Fruit fly (Drosophila melanogaster) whole organism, embryonic: Measurements from ENCODE around the gene prg.
A peak's percentile ranks its signal among the peaks of the same experiment; 100 is the strongest.

ENCODE experiments used
- Atf3 ChIP-seq: fragments of 200-800 bp; sonication (Bioruptor generic); optimal IDR thresholded peaks from 3 replicates; lab custom pipeline; 2016; ENCODE audit warnings: missing biosample characterization, missing genetic modification characterization
- B-H1 ChIP-seq: fragments of 200-800 bp; sonication (Bioruptor generic); IDR thresholded peaks from 3 replicates; pipeline ENCODE4 v1.3.6; 2022; ENCODE audit warnings: missing biosample characterization, missing genetic modification characterization
- CG10543 ChIP-seq: fragments of 200-800 bp; sonication (Bioruptor generic); optimal IDR thresholded peaks from 3 replicates; lab custom pipeline; 2017; ENCODE audit warnings: missing biosample characterization, mild to moderate bottlenecking, missing genetic modification characterization, moderate library complexity
- CG1233 ChIP-seq: fragments of 200-800 bp; sonication (Bioruptor generic); optimal IDR thresholded peaks from 4 replicates; lab custom pipeline; 2018; ENCODE audit warnings: missing biosample characterization, mild to moderate bottlenecking, missing genetic modification characterization
- CG12391 ChIP-seq: fragments of 200-800 bp; sonication (Bioruptor generic); optimal IDR thresholded peaks from 3 replicates; lab custom pipeline; 2018; ENCODE audit warnings: missing biosample characterization, mild to moderate bottlenecking, missing genetic modification characterization, moderate library complexity
- CG13287 ChIP-seq: fragments of 200-800 bp; sonication (Bioruptor generic); IDR thresholded peaks from 2 replicates; pipeline ENCODE4 v1.3.6; 2022; ENCODE audit warnings: missing biosample characterization, missing genetic modification characterization; ENCODE audit not compliant: partially characterized antibody
- CG15479 ChIP-seq: fragments of 200-800 bp; sonication (Bioruptor generic); optimal IDR thresholded peaks from 3 replicates; lab custom pipeline; 2019; ENCODE audit warnings: missing biosample characterization, mild to moderate bottlenecking, missing genetic modification characterization, moderate library complexity
- CG1603 ChIP-seq: fragments of 200-800 bp; sonication (Bioruptor generic); optimal IDR thresholded peaks from 2 replicates; lab custom pipeline; 2019; ENCODE audit warnings: missing biosample characterization, mild to moderate bottlenecking, missing genetic modification characterization, moderate library complexity
- CG17612 ChIP-seq: fragments of 200-800 bp; sonication (Bioruptor generic); IDR thresholded peaks from 2 replicates; pipeline ENCODE4 v1.3.6; 2022; ENCODE audit warnings: missing biosample characterization, missing genetic modification characterization
- CG1792 ChIP-seq: fragments of 200-800 bp; sonication (Bioruptor generic); optimal IDR thresholded peaks from 2 replicates; lab custom pipeline; 2016; ENCODE audit warnings: missing biosample characterization, missing genetic modification characterization
- CG18599 ChIP-seq: fragments of 200-800 bp; sonication (Bioruptor generic); optimal IDR thresholded peaks from 3 replicates; lab custom pipeline; 2017; ENCODE audit warnings: missing biosample characterization, missing genetic modification characterization, mild to moderate bottlenecking, moderate library complexity, missing genetic modification reagents
- CG2120 ChIP-seq: fragments of 200-800 bp; sonication (Bioruptor generic); optimal IDR thresholded peaks from 3 replicates; lab custom pipeline; 2016; ENCODE audit warnings: missing biosample characterization, missing genetic modification characterization
- CG2202 ChIP-seq: fragments of 200-800 bp; sonication (Bioruptor generic); optimal IDR thresholded peaks from 2 replicates; lab custom pipeline; 2018; ENCODE audit warnings: missing biosample characterization, mild to moderate bottlenecking, missing genetic modification characterization
- CG5953 ChIP-seq: fragments of 200-800 bp; sonication (Bioruptor generic); IDR thresholded peaks from 2 replicates; pipeline ENCODE4 v1.3.6; 2022; ENCODE audit warnings: missing biosample characterization, missing genetic modification characterization
- CG6175 ChIP-seq: fragments of 200-800 bp; sonication (Bioruptor generic); IDR thresholded peaks from 3 replicates; pipeline ENCODE4 v1.3.6; 2022; ENCODE audit warnings: missing biosample characterization, missing genetic modification characterization
- CG6272 ChIP-seq: fragments of 200-800 bp; sonication (Bioruptor generic); IDR thresholded peaks from 2 replicates; pipeline ENCODE4 v1.3.6; 2022; ENCODE audit warnings: missing biosample characterization, missing genetic modification characterization
- CG6791 ChIP-seq: fragments of 200-800 bp; sonication (Bioruptor generic); IDR thresholded peaks from 3 replicates; pipeline ENCODE4 v1.3.6; 2022; ENCODE audit warnings: missing biosample characterization, missing genetic modification characterization; ENCODE audit not compliant: partially characterized antibody
- CG7372 ChIP-seq: fragments of 200-800 bp; sonication (Bioruptor generic); IDR thresholded peaks from 2 replicates; pipeline ENCODE4 v1.3.6; 2022; ENCODE audit warnings: missing biosample characterization, missing genetic modification characterization
- CG7839 ChIP-seq: fragments of 200-800 bp; sonication (Bioruptor generic); optimal IDR thresholded peaks from 3 replicates; lab custom pipeline; 2018; ENCODE audit warnings: missing biosample characterization, mild to moderate bottlenecking, missing genetic modification characterization, moderate library complexity
- CG8924 ChIP-seq: fragments of 200-800 bp; optimal IDR thresholded peaks from 3 replicates; lab custom pipeline; 2019; ENCODE audit warnings: missing biosample characterization, mild to moderate bottlenecking, missing genetic modification characterization, moderate library complexity
- CG9609 ChIP-seq: fragments of 200-800 bp; sonication (Bioruptor generic); optimal IDR thresholded peaks from 3 replicates; lab custom pipeline; 2016; ENCODE audit warnings: missing biosample characterization, missing genetic modification characterization
- D19B ChIP-seq: fragments of 200-800 bp; sonication (Bioruptor generic); optimal IDR thresholded peaks from 2 replicates; lab custom pipeline; 2017; ENCODE audit warnings: missing biosample characterization, mild to moderate bottlenecking, missing genetic modification characterization
- Gug ChIP-seq: fragments of 200-800 bp; sonication (Bioruptor generic); IDR thresholded peaks from 4 replicates; pipeline ENCODE4 v1.3.6; 2022; ENCODE audit warnings: missing biosample characterization, missing genetic modification characterization
- HLH54F ChIP-seq: fragments of 200-800 bp; sonication (Bioruptor generic); optimal IDR thresholded peaks from 3 replicates; lab custom pipeline; 2016; ENCODE audit warnings: missing biosample characterization, missing genetic modification characterization
- HmgD ChIP-seq: fragments of 200-800 bp; sonication (Bioruptor generic); optimal IDR thresholded peaks from 3 replicates; lab custom pipeline; 2016; ENCODE audit warnings: missing biosample characterization, missing genetic modification characterization
- Hr51 ChIP-seq, 2 experiments: fragments of 200-800 bp; sonication (Bioruptor generic); optimal IDR thresholded peaks; 2 replicates in 1 of 2; 3 replicates in 1 of 2; lab custom pipeline; 2016 to 2018; ENCODE audit warnings: missing biosample characterization in 2 of 2, missing genetic modification characterization in 2 of 2, mild to moderate bottlenecking in 1 of 2, moderate library complexity in 1 of 2
- Kr ChIP-seq: fragments of 200-800 bp; sonication (Bioruptor generic); optimal IDR thresholded peaks from 2 replicates; lab custom pipeline; 2017; ENCODE audit warnings: missing biosample characterization, mild to moderate bottlenecking, missing genetic modification characterization
- Opbp ChIP-seq: fragments of 200-800 bp; sonication (Bioruptor generic); IDR thresholded peaks from 3 replicates; pipeline ENCODE4 v1.3.6; 2022; ENCODE audit warnings: missing biosample characterization, missing genetic modification characterization; ENCODE audit not compliant: partially characterized antibody
- Scr ChIP-seq: fragments of 200-800 bp; sonication (Bioruptor generic); IDR thresholded peaks from 2 replicates; pipeline ENCODE4 v1.3.6; 2022; ENCODE audit warnings: missing biosample characterization, missing genetic modification characterization; ENCODE audit not compliant: partially characterized antibody
- Sox102F ChIP-seq: fragments of 200-800 bp; sonication (Bioruptor generic); optimal IDR thresholded peaks from 2 replicates; lab custom pipeline; 2018; ENCODE audit warnings: missing biosample characterization, mild to moderate bottlenecking, missing genetic modification characterization, moderate library complexity
- Tbp ChIP-seq: fragments of >200 bp; optimal IDR thresholded peaks from 2 replicates; lab custom pipeline; 2018; ENCODE audit warnings: missing biosample characterization, missing genetic modification characterization
- Usf ChIP-seq: fragments of 200-800 bp; sonication (Bioruptor generic); optimal IDR thresholded peaks from 2 replicates; lab custom pipeline; 2017; ENCODE audit warnings: missing genotype, missing biosample characterization, missing genetic modification characterization
- ara ChIP-seq: fragments of 200-800 bp; sonication (Bioruptor generic); IDR thresholded peaks from 2 replicates; pipeline ENCODE4 v1.3.6; 2022; ENCODE audit warnings: missing biosample characterization, missing genetic modification characterization
- ato ChIP-seq: fragments of 200-800 bp; sonication (Bioruptor generic); IDR thresholded peaks from 2 replicates; pipeline ENCODE4 v1.3.6; 2022; ENCODE audit warnings: missing biosample characterization, missing genetic modification characterization; ENCODE audit not compliant: partially characterized antibody
- cad ChIP-seq: fragments of >200 bp; optimal IDR thresholded peaks from 2 replicates; lab custom pipeline; 2017; ENCODE audit warnings: missing biosample characterization, missing genetic modification characterization
- chif ChIP-seq, 2 experiments: fragments of 200-800 bp; sonication (Bioruptor generic); optimal IDR thresholded peaks; 3 replicates each; lab custom pipeline; 2016; ENCODE audit warnings: missing biosample characterization in 2 of 2, missing genetic modification characterization in 2 of 2
- fd3F ChIP-seq: fragments of 200-800 bp; sonication (Bioruptor generic); optimal IDR thresholded peaks from 2 replicates; lab custom pipeline; 2018; ENCODE audit warnings: missing biosample characterization, mild to moderate bottlenecking, missing genetic modification characterization, moderate library complexity
- fd64A ChIP-seq: fragments of 200-800 bp; sonication (Bioruptor generic); optimal IDR thresholded peaks from 3 replicates; lab custom pipeline; 2018; ENCODE audit warnings: missing biosample characterization, mild to moderate bottlenecking, missing genetic modification characterization
- fd96Cb ChIP-seq: fragments of 200-800 bp; sonication (Bioruptor generic); optimal IDR thresholded peaks from 2 replicates; lab custom pipeline; 2018; ENCODE audit warnings: missing biosample characterization, mild to moderate bottlenecking, missing genetic modification characterization, moderate library complexity
- gsb-n ChIP-seq: fragments of 200-800 bp; sonication (Bioruptor generic); optimal IDR thresholded peaks from 3 replicates; lab custom pipeline; 2018; ENCODE audit warnings: missing biosample characterization, mild to moderate bottlenecking, missing genetic modification characterization
- ind ChIP-seq: fragments of 200-800 bp; sonication (Bioruptor generic); optimal IDR thresholded peaks from 3 replicates; lab custom pipeline; 2016; ENCODE audit warnings: missing biosample characterization, missing genetic modification characterization
- kay ChIP-seq: fragments of 200-800 bp; sonication (Bioruptor generic); optimal IDR thresholded peaks from 2 replicates; lab custom pipeline; 2016; ENCODE audit warnings: missing biosample characterization, missing genetic modification characterization
- nom ChIP-seq: fragments of 200-800 bp; sonication (Bioruptor generic); optimal IDR thresholded peaks from 2 replicates; lab custom pipeline; 2017; ENCODE audit warnings: missing biosample characterization, missing genetic modification characterization, mild to moderate bottlenecking, moderate library complexity, missing genetic modification reagents
- prd ChIP-seq, 3 experiments: fragments of >200 bp in 2 of 3; fragments of 200-800 bp in 1 of 3; sonication (Bioruptor generic) in 1 of 3; optimal IDR thresholded peaks in 2 of 3; IDR thresholded peaks in 1 of 3; 2 replicates in 2 of 3; 3 replicates in 1 of 3; pipeline versions ENCODE4 v1.3.6 to Lab custom; 2017 to 2022; ENCODE audit warnings: missing biosample characterization in 1 of 3, missing genetic modification characterization in 1 of 3
- pzg ChIP-seq: fragments of 200-800 bp; sonication (Bioruptor generic); optimal IDR thresholded peaks from 3 replicates; lab custom pipeline; 2018; ENCODE audit warnings: missing biosample characterization, mild to moderate bottlenecking, missing genetic modification characterization, moderate library complexity
- sna ChIP-seq: fragments of 200-800 bp; sonication (Bioruptor generic); IDR thresholded peaks from 2 replicates; pipeline ENCODE4 v1.3.6; 2022; ENCODE audit warnings: missing biosample characterization, missing genetic modification characterization; ENCODE audit not compliant: partially characterized antibody
- tll ChIP-seq, 2 experiments: fragments of 200-800 bp in 1 of 2; fragments of >200 bp in 1 of 2; sonication (Bioruptor generic) in 1 of 2; optimal IDR thresholded peaks; 2 replicates each; lab custom pipeline; 2017 to 2019; ENCODE audit warnings: missing biosample characterization in 2 of 2, missing genetic modification characterization in 2 of 2, mild to moderate bottlenecking in 1 of 2, moderate library complexity in 1 of 2
- trem ChIP-seq: fragments of 200-800 bp; optimal IDR thresholded peaks from 3 replicates; lab custom pipeline; 2019; ENCODE audit warnings: missing biosample characterization, mild to moderate bottlenecking, missing genetic modification characterization, moderate library complexity

Gene prg

dm6 chr2L:8473448-8473847 lies 9.2 kb downstream of the prg start (continued):
- TF ChIP-seq CG8924 (tag; lab: Kevin White, UChicago) = peak; percentile 22
- no peak for TF ChIP-seq HLH54F (GFP tag; lab: Kevin White, UChicago)
- TF ChIP-seq Scr (GFP tag; lab: Robert Waterston, UW) = no peak
- no peak for TF ChIP-seq CG2202 (tag; lab: Kevin White, UChicago)
- TF ChIP-seq Atf3 (GFP tag; lab: Kevin White, UChicago) = peak; percentile 25
- TF ChIP-seq tll (GFP tag; optimal IDR thresholded peaks at IDR 0.05; lab: Kevin White, UChicago) = no peak
- TF ChIP-seq ind (GFP tag; lab: Kevin White, UChicago) = peak; percentile 50
- TF ChIP-seq CG12391 = peak; percentile 45
- no peak for TF ChIP-seq CG15479 (GFP tag; lab: Kevin White, UChicago)
- no peak for TF ChIP-seq CG17612 (GFP tag; lab: Robert Waterston, UW)
- TF ChIP-seq trem (tag; lab: Kevin White, UChicago) = peak; percentile 41
- peak; percentile 67; the same call in 1 of the 2 replicates for TF ChIP-seq ara
- 0 out of 2 replicates have a peak, but pooled peaks have one; percentile 34 for TF ChIP-seq CG5953
- TF ChIP-seq fd96Cb = peak; percentile 64
- peak; percentile 50 for TF ChIP-seq Sox102F (GFP tag; lab: Kevin White, UChicago)
- TF ChIP-seq cad (GFP tag; lab: Kevin White, UChicago) = no peak
- no peak for TF ChIP-seq Kr
- TF ChIP-seq kay (GFP tag; lab: Kevin White, UChicago) = no peak
- no peak for TF ChIP-seq fd64A (GFP tag; lab: Kevin White, UChicago)
- TF ChIP-seq Gug (GFP tag; lab: Robert Waterston, UW) = peak; percentile 71
- TF ChIP-seq CG6272 = peak; percentile 57
- TF ChIP-seq CG6791 (GFP tag; lab: Robert Waterston, UW) = no peak
- TF ChIP-seq prd (optimal IDR thresholded peaks at IDR 0.05; lab: Kevin White, UChicago) = no peak
- TF ChIP-seq prd (GFP tag; IDR thresholded peaks at IDR 0.05; lab: Robert Waterston, UW) = peak; percentile 77
- no peak for TF ChIP-seq Usf (GFP tag; lab: Kevin White, UChicago)
- TF ChIP-seq sna (GFP tag; lab: Robert Waterston, UW) = no peak
- peak in 1 of 2 experiments; percentile 24 for TF ChIP-seq chif (GFP tag; optimal IDR thresholded peaks at IDR 0.05; lab: Kevin White, UChicago)
- peak; percentile 21 for TF ChIP-seq CG1792 (GFP tag; lab: Kevin White, UChicago)
- peak; percentile 18; the same call in 1 of the 3 replicates for TF ChIP-seq B-H1 (GFP tag; lab: Robert Waterston, UW)
- TF ChIP-seq CG18599 = peak; percentile 77

DNA sequence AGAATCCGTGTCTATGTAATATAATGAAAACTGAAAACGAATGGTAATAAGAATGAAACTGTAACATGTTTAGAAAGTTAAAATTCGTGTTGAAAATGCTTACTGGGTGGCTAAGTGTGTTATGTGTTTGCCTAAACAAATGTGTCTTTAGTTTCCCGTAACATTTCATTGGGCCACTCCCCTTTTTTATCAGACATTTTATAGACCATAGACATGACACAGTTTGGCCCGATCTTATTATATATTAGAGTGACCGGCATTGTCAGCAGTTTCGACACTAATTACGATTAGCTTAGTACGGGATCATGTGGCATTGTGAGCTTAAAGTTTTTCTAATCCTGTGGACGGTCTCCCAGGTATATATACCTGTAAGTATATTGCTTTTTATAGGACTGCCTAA lies 12.8 kb downstream of the prg start, which contains the start of gene CheA29a:
Gene CheA29a (plus strand): TSS at position 301 of the 400 bp plus-strand sequence.
- TF ChIP-seq CG1233 (GFP tag; lab: Kevin White, UChicago) (no peak), HmgD (GFP tag; lab: Kevin White, UChicago) (no peak), CG7372 (GFP tag; lab: Robert Waterston, UW) (no peak), nom (GFP tag; lab: Kevin White, UChicago) (no peak), fd3F (GFP tag; lab: Kevin White, UChicago) (no peak), D19B (no peak), Tbp (no peak)
- TF ChIP-seq, all 482 proteins: peak for 0

DNA sequence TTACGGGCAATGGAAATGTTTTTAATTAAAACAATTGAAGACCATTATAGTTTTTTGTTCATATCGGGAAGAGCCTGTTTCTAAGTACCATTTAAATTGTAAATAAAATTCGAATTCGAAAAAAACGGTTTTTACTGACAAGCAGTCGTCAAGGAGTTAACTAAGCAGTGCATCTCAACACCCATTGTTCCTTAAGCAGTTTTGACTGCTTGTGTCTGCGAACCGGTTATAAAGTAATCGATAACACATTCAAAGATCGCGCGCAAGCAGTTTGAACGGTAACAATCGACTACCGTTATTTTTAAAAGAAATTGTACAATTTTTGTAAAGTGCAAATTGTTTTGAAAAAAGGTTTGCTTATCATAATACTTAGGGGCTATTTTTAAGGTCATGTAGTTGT lies 13.7 kb downstream of the prg start:
- no peak for TF ChIP-seq Hr51 (GFP tag; optimal IDR thresholded peaks at IDR 0.05; lab: Kevin White, UChicago)
- TF ChIP-seq CG7839 (tag; lab: Kevin White, UChicago) = peak; percentile 5
- no peak for TF ChIP-seq gsb-n (tag; lab: Kevin White, UChicago)
- TF ChIP-seq CG6175 (GFP tag; lab: Robert Waterston, UW) = no peak
- peak; percentile 88 for TF ChIP-seq CG15479 (GFP tag; lab: Kevin White, UChicago)
- TF ChIP-seq CG2120 (GFP tag; lab: Kevin White, UChicago) = peak; percentile 17
- no peak for TF ChIP-seq CG10543 (GFP tag; lab: Kevin White, UChicago)
- 0 out of 2 replicates have a peak, but pooled peaks have one; percentile 29 for TF ChIP-seq ato (GFP tag; lab: Robert Waterston, UW)
- no peak for TF ChIP-seq CG9609 (GFP tag; lab: Kevin White, UChicago)
- peak; percentile 62 for TF ChIP-seq pzg (GFP tag; lab: Kevin White, UChicago)
- TF ChIP-seq CG1603 (tag; lab: Kevin White, UChicago) = peak; percentile 75
- peak; percentile 72; the same call in 2 of the 3 replicates for TF ChIP-seq Opbp (GFP tag; lab: Robert Waterston, UW)
- TF ChIP-seq CG13287 (GFP tag; lab: Robert Waterston, UW) = peak; percentile 41
